Worm (Caenorhabditis elegans) whole organism, L1 larva: ENCODE data around the gene hlh-14.

Experiments
- C04F5.9 ChIP-seq: sonication (generic microtip); optimal IDR thresholded peaks from 2 replicates; lab custom pipeline; 2016; ENCODE audit warnings: missing genetic modification characterization, missing compliant biosample characterization
- C34B4.2 ChIP-seq: sonication (generic microtip); optimal IDR thresholded peaks from 2 replicates; lab custom pipeline; 2017; ENCODE audit warnings: mild to moderate bottlenecking, missing genetic modification characterization, missing compliant biosample characterization
- aha-1 ChIP-seq: fragments of 150-350 bp; optimal IDR thresholded peaks from 2 replicates; lab custom pipeline; 2014; ENCODE audit warnings: missing biosample characterization, missing genetic modification characterization
- aly-2 ChIP-seq: fragments of 150-350 bp; optimal IDR thresholded peaks from 2 replicates; lab custom pipeline; 2014; ENCODE audit warnings: missing biosample characterization, missing genetic modification characterization
- ceh-63 ChIP-seq: fragments of 200-800 bp; sonication (Bioruptor generic); optimal IDR thresholded peaks from 2 replicates; lab custom pipeline; 2018; ENCODE audit warnings: mild to moderate bottlenecking, missing genetic modification characterization, missing compliant biosample characterization
- ceh-82 ChIP-seq, 3 experiments: fragments of 150-350 bp in 1 of 3; sonication (generic microtip) in 2 of 3; optimal IDR thresholded peaks; 2 replicates each; lab custom pipeline; 2014 to 2017; ENCODE audit warnings: missing biosample characterization in 3 of 3, missing genetic modification characterization in 3 of 3
- ces-1 ChIP-seq: fragments of 150-350 bp; optimal IDR thresholded peaks from 2 replicates; lab custom pipeline; 2014; ENCODE audit warnings: missing biosample characterization, missing genetic modification reagents, missing genetic modification characterization
- dpl-1 ChIP-seq, 3 experiments: fragments of 150-350 bp in 2 of 3; sonication (generic microtip) in 1 of 3; optimal IDR thresholded peaks; 2 replicates each; lab custom pipeline; 2014 to 2017; ENCODE audit warnings: missing biosample characterization in 3 of 3, missing genetic modification characterization in 3 of 3, missing genetic modification reagents in 3 of 3
- dsc-1 ChIP-seq: sonication (generic microtip); optimal IDR thresholded peaks from 2 replicates; lab custom pipeline; 2016; ENCODE audit warnings: mild to moderate bottlenecking, missing genetic modification characterization, missing compliant biosample characterization
- efl-1 ChIP-seq, 4 experiments: fragments of 150-350 bp; optimal IDR thresholded peaks in 3 of 4; peaks in 1 of 4; 1 replicate in 1 of 4; 2 replicates in 3 of 4; lab custom pipeline; 2014; ENCODE audit warnings: missing biosample characterization in 2 of 4, missing genetic modification characterization in 2 of 4, missing genetic modification reagents in 2 of 4
- egl-27 ChIP-seq, 2 experiments: fragments of 150-350 bp in 1 of 2; sonication (generic microtip); optimal IDR thresholded peaks; 3 replicates each; lab custom pipeline; 2017 to 2018; ENCODE audit warnings: missing biosample characterization in 2 of 2, missing genetic modification characterization in 2 of 2, missing genetic modification reagents in 2 of 2
- elt-2 ChIP-seq: sonication (generic microtip); optimal IDR thresholded peaks from 2 replicates; lab custom pipeline; 2016; ENCODE audit warnings: missing genetic modification characterization, mild to moderate bottlenecking, inconsistent platforms, missing compliant biosample characterization, missing genetic modification reagents
- ets-5 ChIP-seq: fragments of 200-800 bp; sonication (Bioruptor generic); IDR thresholded peaks from 2 replicates; pipeline ENCODE4 v1.3.6; 2022; ENCODE audit warnings: missing genetic modification characterization, missing compliant biosample characterization
- fkh-10 ChIP-seq: sonication (generic microtip); optimal IDR thresholded peaks from 2 replicates; lab custom pipeline; 2017; ENCODE audit warnings: missing biosample characterization, missing genetic modification reagents, missing genetic modification characterization
- fkh-8 ChIP-seq: sonication (generic microtip); optimal IDR thresholded peaks from 2 replicates; lab custom pipeline; 2016; ENCODE audit warnings: mild to moderate bottlenecking, missing genetic modification characterization, missing compliant biosample characterization
- fos-1 ChIP-seq: fragments of 150-350 bp; optimal IDR thresholded peaks from 2 replicates; lab custom pipeline; 2014; ENCODE audit warnings: missing biosample characterization, missing genetic modification characterization
- grh-1 ChIP-seq: fragments of 200-800 bp; sonication (Bioruptor generic); IDR thresholded peaks from 2 replicates; pipeline ENCODE4 v1.3.6; 2022; ENCODE audit warnings: missing genetic modification reagents, missing genetic modification characterization, missing compliant biosample characterization
- hlh-17 ChIP-seq: fragments of 200-800 bp; sonication (Bioruptor generic); optimal IDR thresholded peaks from 2 replicates; lab custom pipeline; 2018; ENCODE audit warnings: missing genetic modification characterization, mild to moderate bottlenecking, missing compliant biosample characterization, moderate library complexity, borderline replicate concordance
- hlh-4 ChIP-seq: sonication (generic microtip); optimal IDR thresholded peaks from 2 replicates; lab custom pipeline; 2016; ENCODE audit warnings: mild to moderate bottlenecking, missing genetic modification characterization, missing compliant biosample characterization
- hpl-2 ChIP-seq: fragments of 150-350 bp; optimal IDR thresholded peaks from 2 replicates; lab custom pipeline; 2014; ENCODE audit warnings: missing biosample characterization, missing genetic modification reagents, missing genetic modification characterization
- lin-14 ChIP-seq: fragments of 200-800 bp; sonication (Bioruptor generic); optimal IDR thresholded peaks from 2 replicates; lab custom pipeline; 2018; ENCODE audit warnings: mild to moderate bottlenecking, missing genetic modification characterization, moderate library complexity, missing compliant biosample characterization
- lin-15B ChIP-seq: fragments of 150-350 bp; sonication (generic microtip); optimal IDR thresholded peaks from 3 replicates; lab custom pipeline; 2014; ENCODE audit warnings: missing biosample characterization, missing genetic modification characterization
- lin-35 ChIP-seq, 2 experiments: fragments of 150-350 bp; optimal IDR thresholded peaks; 2 replicates each; lab custom pipeline; 2014; ENCODE audit warnings: missing biosample characterization in 2 of 2, missing genetic modification characterization in 2 of 2, missing genetic modification reagents in 2 of 2
- lir-3 ChIP-seq: sonication (generic microtip); optimal IDR thresholded peaks from 2 replicates; lab custom pipeline; 2016; ENCODE audit warnings: mild to moderate bottlenecking, missing genetic modification characterization, moderate library complexity, missing compliant biosample characterization; ENCODE audit not compliant: poor library complexity
- lsy-2 ChIP-seq, 2 experiments: fragments of 150-350 bp; optimal IDR thresholded peaks; 2 replicates each; lab custom pipeline; 2014; ENCODE audit warnings: missing biosample characterization in 2 of 2, missing genetic modification characterization in 2 of 2
- mep-1 ChIP-seq: fragments of 150-350 bp; optimal IDR thresholded peaks from 2 replicates; lab custom pipeline; 2014; ENCODE audit warnings: missing biosample characterization, missing genetic modification characterization
- nhr-19 ChIP-seq: fragments of 200-800 bp; sonication (Bioruptor generic); conservative IDR thresholded peaks from 2 replicates; pipeline ENCODE4 v1.3.6; 2022; ENCODE audit warnings: missing genetic modification characterization, missing compliant biosample characterization
- nhr-20 ChIP-seq: sonication (generic microtip); optimal IDR thresholded peaks from 2 replicates; lab custom pipeline; 2016; ENCODE audit warnings: mild to moderate bottlenecking, missing genetic modification characterization, missing compliant biosample characterization
- nhr-28 ChIP-seq: fragments of 150-350 bp; optimal IDR thresholded peaks from 2 replicates; lab custom pipeline; 2014; ENCODE audit warnings: missing biosample characterization, missing genetic modification characterization
- nhr-47 ChIP-seq: sonication (generic microtip); optimal IDR thresholded peaks from 2 replicates; lab custom pipeline; 2016; ENCODE audit warnings: mild to moderate bottlenecking, missing genetic modification characterization, moderate library complexity, missing compliant biosample characterization
- nhr-71 ChIP-seq: sonication (generic microtip); optimal IDR thresholded peaks from 2 replicates; lab custom pipeline; 2016; ENCODE audit warnings: mild to moderate bottlenecking, missing genetic modification characterization, moderate library complexity, missing compliant biosample characterization
- nhr-76 ChIP-seq: sonication (generic microtip); optimal IDR thresholded peaks from 2 replicates; lab custom pipeline; 2017; ENCODE audit warnings: missing biosample characterization, missing genetic modification characterization
- nhr-85 ChIP-seq: sonication (generic microtip); peaks from one replicate; lab custom pipeline; 2016; ENCODE audit warnings: missing genetic modification characterization, inconsistent platforms, missing compliant biosample characterization
- nhr-90 ChIP-seq: sonication (generic microtip); optimal IDR thresholded peaks from 2 replicates; lab custom pipeline; 2016; ENCODE audit warnings: mild to moderate bottlenecking, missing genetic modification characterization, missing compliant biosample characterization; ENCODE audit not compliant: poor library complexity
- pag-3 ChIP-seq: sonication (generic microtip); optimal IDR thresholded peaks from 2 replicates; lab custom pipeline; 2017; ENCODE audit warnings: missing genetic modification characterization, mild to moderate bottlenecking, missing compliant biosample characterization, antibody characterized with exemption, borderline replicate concordance; ENCODE audit not compliant: insufficient read depth
- swsn-7 ChIP-seq: sonication (generic microtip); optimal IDR thresholded peaks from 2 replicates; lab custom pipeline; 2016; ENCODE audit warnings: missing genetic modification characterization, missing compliant biosample characterization
- tbx-2 ChIP-seq: sonication (generic microtip); optimal IDR thresholded peaks from 2 replicates; lab custom pipeline; 2016; ENCODE audit warnings: missing genetic modification characterization, missing compliant biosample characterization
- tlp-1 ChIP-seq: fragments of 150-350 bp; optimal IDR thresholded peaks from 2 replicates; lab custom pipeline; 2014; ENCODE audit warnings: missing biosample characterization, missing genetic modification characterization
- unc-30 ChIP-seq: sonication (generic microtip); optimal IDR thresholded peaks from 2 replicates; lab custom pipeline; 2017; ENCODE audit warnings: missing biosample characterization, missing genetic modification characterization
- unc-62 ChIP-seq: fragments of 150-350 bp; optimal IDR thresholded peaks from 2 replicates; lab custom pipeline; 2014; ENCODE audit warnings: missing biosample characterization, missing genetic modification reagents, missing genetic modification characterization
- unc-86 ChIP-seq: sonication (generic microtip); optimal IDR thresholded peaks from 2 replicates; lab custom pipeline; 2016; ENCODE audit warnings: missing genetic modification characterization, missing compliant biosample characterization
- unc-98 ChIP-seq: fragments of 200-800 bp; sonication (Bioruptor generic); IDR thresholded peaks from 2 replicates; pipeline ENCODE4 v1.3.6; 2022; ENCODE audit warnings: missing genetic modification characterization, missing compliant biosample characterization
- zag-1 ChIP-seq: fragments of 150-350 bp; optimal IDR thresholded peaks from 2 replicates; lab custom pipeline; 2014; ENCODE audit warnings: missing biosample characterization, missing genetic modification characterization
- ztf-4 ChIP-seq: fragments of 150-350 bp; optimal IDR thresholded peaks from 2 replicates; lab custom pipeline; 2014; ENCODE audit warnings: missing biosample characterization, missing genetic modification characterization

hlh-14 gene

ce11 chrII:5738795-5739194, at the start of gene hlh-14:
Gene hlh-14 (minus strand): TSS chrII:5738895.
- TF ChIP-seq nhr-47 (tag; lab: Kevin White, UChicago) (no peak), efl-1 (optimal IDR thresholded peaks at IDR 0.05; lab: Kevin White, UChicago) (no peak), efl-1 (GFP tag; optimal IDR thresholded peaks at IDR 0.05 in 1 of 2; lab: Kevin White, UChicago) (peak in 1 of 2 experiments; percentile 17)

ce11 chrII:5785504-5785903, 46.8 kb upstream of the hlh-14 start:
- TF ChIP-seq tbx-2 (tag; lab: Kevin White, UChicago), result no peak
- no peak for TF ChIP-seq nhr-20 (tag; lab: Kevin White, UChicago)
- no peak for TF ChIP-seq pag-3 (tag; lab: Kevin White, UChicago)
- TF ChIP-seq nhr-90 (tag; lab: Kevin White, UChicago), result no peak
- no peak for TF ChIP-seq lin-15B
- no peak for TF ChIP-seq swsn-7 (tag; lab: Kevin White, UChicago)
- no peak for TF ChIP-seq hlh-17 (GFP tag; lab: Kevin White, UChicago)
- no peak for TF ChIP-seq unc-98 (GFP tag; lab: Robert Waterston, UW)
- TF ChIP-seq nhr-76 (tag; lab: Kevin White, UChicago), result no peak
- TF ChIP-seq nhr-28 (tag; lab: Kevin White, UChicago), result no peak
- TF ChIP-seq ceh-82 (tag; optimal IDR thresholded peaks at IDR 0.05; lab: Kevin White, UChicago), result no peak
- no peak for TF ChIP-seq lir-3 (tag; lab: Kevin White, UChicago)
- no peak for TF ChIP-seq fkh-10
- TF ChIP-seq dsc-1, result no peak
- no peak for TF ChIP-seq lsy-2 (tag; optimal IDR thresholded peaks at IDR 0.05; lab: Kevin White, UChicago)
- TF ChIP-seq tlp-1 (tag; lab: Kevin White, UChicago), result no peak
- no peak for TF ChIP-seq nhr-71 (tag; lab: Kevin White, UChicago)
- TF ChIP-seq aly-2 (tag; lab: Kevin White, UChicago), result no peak

ce11 chrII:5781935-5782921, 43.5 kb upstream of the hlh-14 start, which contains the start of gene K05F1.6:
Gene K05F1.6 (plus strand): TSS chrII:5782520.
- peak; percentile 15 for TF ChIP-seq ztf-4
- TF ChIP-seq mep-1, result peak; percentile 52
- TF ChIP-seq dpl-1 (GFP tag; optimal IDR thresholded peaks at IDR 0.05; lab: Kevin White, UChicago), result peak in 1 of 3 experiments; percentile 8
- TF ChIP-seq ceh-63 (GFP tag; lab: Kevin White, UChicago), result no peak
- no peak for TF ChIP-seq C34B4.2
- TF ChIP-seq egl-27 (tag; optimal IDR thresholded peaks at IDR 0.05; lab: Kevin White, UChicago), result no peak
- peak; percentile 42 for TF ChIP-seq swsn-7 (tag; lab: Kevin White, UChicago)
- no peak for TF ChIP-seq nhr-28 (tag; lab: Kevin White, UChicago)
- TF ChIP-seq zag-1, result no peak
- TF ChIP-seq hpl-2 (GFP tag; lab: Kevin White, UChicago), result no peak
- peak; percentile 40 to 69 for TF ChIP-seq efl-1 (optimal IDR thresholded peaks at IDR 0.05; lab: Kevin White, UChicago)
- peak in 1 of 2 experiments; percentile 94 for TF ChIP-seq efl-1 (GFP tag; optimal IDR thresholded peaks at IDR 0.05 in 1 of 2; lab: Kevin White, UChicago)
- peak; percentile 56 for TF ChIP-seq lin-14
- peak; percentile 18 for TF ChIP-seq tbx-2 (tag; lab: Kevin White, UChicago)
- no peak for TF ChIP-seq unc-62
- no peak for TF ChIP-seq aly-2 (tag; lab: Kevin White, UChicago)
- peak; percentile 72 for TF ChIP-seq nhr-19 (GFP tag; lab: Robert Waterston, UW)
- TF ChIP-seq lin-35 (GFP tag; optimal IDR thresholded peaks at IDR 0.05; lab: Kevin White, UChicago), result peak; percentile 6 to 44
- TF ChIP-seq fos-1 (tag; lab: Kevin White, UChicago), result peak; percentile 29
- peak in 2 of 3 experiments; percentile 32 for TF ChIP-seq ceh-82 (tag; optimal IDR thresholded peaks at IDR 0.05; lab: Kevin White, UChicago)
- no peak for TF ChIP-seq C04F5.9 (tag; lab: Kevin White, UChicago)
- no peak for TF ChIP-seq fkh-10
- TF ChIP-seq hlh-4 (tag; lab: Kevin White, UChicago), result no peak
- TF ChIP-seq unc-86 (tag; lab: Kevin White, UChicago), result peak; percentile 9
- TF ChIP-seq unc-30, result no peak
- TF ChIP-seq elt-2 (tag; lab: Kevin White, UChicago), result peak; percentile 70
- TF ChIP-seq ets-5 (GFP tag; lab: Robert Waterston, UW), result no peak
- TF ChIP-seq grh-1 (GFP tag; lab: Robert Waterston, UW), result 0 out of 2 replicates have a peak, but pooled peaks have one; percentile 45
- TF ChIP-seq fkh-8 (tag; lab: Kevin White, UChicago), result peak; percentile 41
- TF ChIP-seq nhr-85 (tag; lab: Kevin White, UChicago), result peak; percentile 53
- no peak for TF ChIP-seq aha-1 (tag; lab: Kevin White, UChicago)
- TF ChIP-seq ces-1, result no peak
- TF ChIP-seq lin-15B, result no peak
